Worm (Caenorhabditis elegans) whole organism, L1 larva: Measurements from ENCODE around the gene T07A5.1.
"Not testable (repeated sequence)": the region's sequence is repeated elsewhere in the genome, so short reads cannot be mapped to it uniquely, and the experiment has no call there.

Experiments used
- C04F5.9 ChIP-seq: sonication (generic microtip); optimal IDR thresholded peaks from 2 replicates; lab custom pipeline; 2016; ENCODE audit warnings: missing genetic modification characterization, missing compliant biosample characterization
- C34B4.2 ChIP-seq: sonication (generic microtip); optimal IDR thresholded peaks from 2 replicates; lab custom pipeline; 2017; ENCODE audit warnings: mild to moderate bottlenecking, missing genetic modification characterization, missing compliant biosample characterization
- F16B12.6 ChIP-seq: fragments of 150-350 bp; optimal IDR thresholded peaks from 2 replicates; lab custom pipeline; 2014; ENCODE audit warnings: missing biosample characterization, missing genetic modification characterization
- Y116A8C.19 ChIP-seq: sonication (generic microtip); optimal IDR thresholded peaks from 2 replicates; lab custom pipeline; 2016; ENCODE audit warnings: missing compliant biosample characterization, missing genetic modification characterization, borderline replicate concordance
- aha-1 ChIP-seq: fragments of 150-350 bp; optimal IDR thresholded peaks from 2 replicates; lab custom pipeline; 2014; ENCODE audit warnings: missing biosample characterization, missing genetic modification characterization
- alr-1 ChIP-seq: fragments of 200-800 bp; sonication (Bioruptor generic); optimal IDR thresholded peaks from 2 replicates; lab custom pipeline; 2018; ENCODE audit warnings: borderline replicate concordance, mild to moderate bottlenecking, missing genetic modification characterization, missing compliant biosample characterization
- aly-2 ChIP-seq: fragments of 150-350 bp; optimal IDR thresholded peaks from 2 replicates; lab custom pipeline; 2014; ENCODE audit warnings: missing biosample characterization, missing genetic modification characterization
- blmp-1 ChIP-seq: fragments of 150-350 bp; optimal IDR thresholded peaks from 2 replicates; lab custom pipeline; 2014; ENCODE audit warnings: missing biosample characterization, missing genetic modification characterization
- ceh-63 ChIP-seq: fragments of 200-800 bp; sonication (Bioruptor generic); optimal IDR thresholded peaks from 2 replicates; lab custom pipeline; 2018; ENCODE audit warnings: mild to moderate bottlenecking, missing genetic modification characterization, missing compliant biosample characterization
- ceh-82 ChIP-seq, 3 experiments: fragments of 150-350 bp in 1 of 3; sonication (generic microtip) in 2 of 3; optimal IDR thresholded peaks; 2 replicates each; lab custom pipeline; 2014 to 2017; ENCODE audit warnings: missing biosample characterization in 3 of 3, missing genetic modification characterization in 3 of 3
- dpl-1 ChIP-seq, 3 experiments: fragments of 150-350 bp in 2 of 3; sonication (generic microtip) in 1 of 3; optimal IDR thresholded peaks; 2 replicates each; lab custom pipeline; 2014 to 2017; ENCODE audit warnings: missing biosample characterization in 3 of 3, missing genetic modification characterization in 3 of 3, missing genetic modification reagents in 3 of 3
- dsc-1 ChIP-seq: sonication (generic microtip); optimal IDR thresholded peaks from 2 replicates; lab custom pipeline; 2016; ENCODE audit warnings: mild to moderate bottlenecking, missing genetic modification characterization, missing compliant biosample characterization
- efl-1 ChIP-seq, 4 experiments: fragments of 150-350 bp; optimal IDR thresholded peaks in 3 of 4; peaks in 1 of 4; 1 replicate in 1 of 4; 2 replicates in 3 of 4; lab custom pipeline; 2014; ENCODE audit warnings: missing biosample characterization in 2 of 4, missing genetic modification characterization in 2 of 4, missing genetic modification reagents in 2 of 4
- egl-13 ChIP-seq: sonication (generic microtip); optimal IDR thresholded peaks from 2 replicates; lab custom pipeline; 2016; ENCODE audit warnings: missing genotype, missing genetic modification reagents, missing genetic modification characterization, missing compliant biosample characterization
- elt-3 ChIP-seq, 6 experiments: fragments of 150-350 bp in 1 of 6; sonication (generic microtip); optimal IDR thresholded peaks; 2 replicates each; lab custom pipeline; 2017 to 2018; ENCODE audit warnings: missing biosample characterization in 6 of 6, missing genetic modification characterization in 6 of 6, inconsistent platforms in 1 of 6
- fkh-8 ChIP-seq: sonication (generic microtip); optimal IDR thresholded peaks from 2 replicates; lab custom pipeline; 2016; ENCODE audit warnings: mild to moderate bottlenecking, missing genetic modification characterization, missing compliant biosample characterization
- fos-1 ChIP-seq: fragments of 150-350 bp; optimal IDR thresholded peaks from 2 replicates; lab custom pipeline; 2014; ENCODE audit warnings: missing biosample characterization, missing genetic modification characterization
- hlh-17 ChIP-seq: fragments of 200-800 bp; sonication (Bioruptor generic); optimal IDR thresholded peaks from 2 replicates; lab custom pipeline; 2018; ENCODE audit warnings: missing genetic modification characterization, mild to moderate bottlenecking, missing compliant biosample characterization, moderate library complexity, borderline replicate concordance
- isw-1 ChIP-seq: fragments of 200-800 bp; sonication (Bioruptor generic); IDR thresholded peaks from 2 replicates; pipeline ENCODE4 v1.3.6; 2022; ENCODE audit warnings: missing genetic modification characterization, missing compliant biosample characterization
- jun-1 ChIP-seq: fragments of 150-350 bp; optimal IDR thresholded peaks from 2 replicates; lab custom pipeline; 2014; ENCODE audit warnings: missing biosample characterization, missing genetic modification reagents, missing genetic modification characterization
- lin-13 ChIP-seq: fragments of 150-350 bp; optimal IDR thresholded peaks from 2 replicates; lab custom pipeline; 2014; ENCODE audit warnings: missing biosample characterization, missing genetic modification reagents, missing genetic modification characterization
- lin-14 ChIP-seq: fragments of 200-800 bp; sonication (Bioruptor generic); optimal IDR thresholded peaks from 2 replicates; lab custom pipeline; 2018; ENCODE audit warnings: mild to moderate bottlenecking, missing genetic modification characterization, moderate library complexity, missing compliant biosample characterization
- lin-35 ChIP-seq, 2 experiments: fragments of 150-350 bp; optimal IDR thresholded peaks; 2 replicates each; lab custom pipeline; 2014; ENCODE audit warnings: missing biosample characterization in 2 of 2, missing genetic modification characterization in 2 of 2, missing genetic modification reagents in 2 of 2
- lin-39 ChIP-seq: fragments of 150-350 bp; optimal IDR thresholded peaks from 2 replicates; lab custom pipeline; 2014; ENCODE audit warnings: missing biosample characterization, missing genetic modification reagents, missing genetic modification characterization
- lir-3 ChIP-seq: sonication (generic microtip); optimal IDR thresholded peaks from 2 replicates; lab custom pipeline; 2016; ENCODE audit warnings: mild to moderate bottlenecking, missing genetic modification characterization, moderate library complexity, missing compliant biosample characterization; ENCODE audit not compliant: poor library complexity
- lsy-2 ChIP-seq, 2 experiments: fragments of 150-350 bp; optimal IDR thresholded peaks; 2 replicates each; lab custom pipeline; 2014; ENCODE audit warnings: missing biosample characterization in 2 of 2, missing genetic modification characterization in 2 of 2
- mab-9 ChIP-seq: fragments of 200-800 bp; sonication (Bioruptor generic); IDR thresholded peaks from 2 replicates; pipeline ENCODE4 v1.3.6; 2022; ENCODE audit warnings: missing genetic modification reagents, missing genetic modification characterization, missing compliant biosample characterization
- mdl-1 ChIP-seq, 2 experiments: fragments of 150-350 bp; optimal IDR thresholded peaks; 2 replicates each; lab custom pipeline; 2014 to 2017; ENCODE audit warnings: missing biosample characterization in 2 of 2, missing genetic modification characterization in 2 of 2, inconsistent platforms in 1 of 2
- mep-1 ChIP-seq: fragments of 150-350 bp; optimal IDR thresholded peaks from 2 replicates; lab custom pipeline; 2014; ENCODE audit warnings: missing biosample characterization, missing genetic modification characterization
- nhr-11 ChIP-seq: fragments of 150-350 bp; optimal IDR thresholded peaks from 2 replicates; lab custom pipeline; 2014; ENCODE audit warnings: missing biosample characterization, missing genetic modification characterization
- nhr-19 ChIP-seq: fragments of 200-800 bp; sonication (Bioruptor generic); conservative IDR thresholded peaks from 2 replicates; pipeline ENCODE4 v1.3.6; 2022; ENCODE audit warnings: missing genetic modification characterization, missing compliant biosample characterization
- nhr-28 ChIP-seq: fragments of 150-350 bp; optimal IDR thresholded peaks from 2 replicates; lab custom pipeline; 2014; ENCODE audit warnings: missing biosample characterization, missing genetic modification characterization
- nhr-47 ChIP-seq: sonication (generic microtip); optimal IDR thresholded peaks from 2 replicates; lab custom pipeline; 2016; ENCODE audit warnings: mild to moderate bottlenecking, missing genetic modification characterization, moderate library complexity, missing compliant biosample characterization
- nhr-71 ChIP-seq: sonication (generic microtip); optimal IDR thresholded peaks from 2 replicates; lab custom pipeline; 2016; ENCODE audit warnings: mild to moderate bottlenecking, missing genetic modification characterization, moderate library complexity, missing compliant biosample characterization
- nhr-84 ChIP-seq: sonication (generic microtip); optimal IDR thresholded peaks from 2 replicates; lab custom pipeline; 2017; ENCODE audit warnings: missing biosample characterization, missing genetic modification characterization
- nhr-85 ChIP-seq: sonication (generic microtip); peaks from one replicate; lab custom pipeline; 2016; ENCODE audit warnings: missing genetic modification characterization, inconsistent platforms, missing compliant biosample characterization
- nhr-90 ChIP-seq: sonication (generic microtip); optimal IDR thresholded peaks from 2 replicates; lab custom pipeline; 2016; ENCODE audit warnings: mild to moderate bottlenecking, missing genetic modification characterization, missing compliant biosample characterization; ENCODE audit not compliant: poor library complexity
- pag-3 ChIP-seq: sonication (generic microtip); optimal IDR thresholded peaks from 2 replicates; lab custom pipeline; 2017; ENCODE audit warnings: missing genetic modification characterization, mild to moderate bottlenecking, missing compliant biosample characterization, antibody characterized with exemption, borderline replicate concordance; ENCODE audit not compliant: insufficient read depth
- rnt-1 ChIP-seq: sonication (generic microtip); optimal IDR thresholded peaks from 2 replicates; lab custom pipeline; 2016; ENCODE audit warnings: mild to moderate bottlenecking, missing genetic modification characterization, moderate library complexity, missing compliant biosample characterization
- snu-23 ChIP-seq: sonication (generic microtip); optimal IDR thresholded peaks from 2 replicates; lab custom pipeline; 2016; ENCODE audit warnings: missing genetic modification characterization, missing compliant biosample characterization
- sup-37 ChIP-seq: fragments of 200-800 bp; sonication (Bioruptor generic); optimal IDR thresholded peaks from 2 replicates; lab custom pipeline; 2018; ENCODE audit warnings: mild to moderate bottlenecking, missing genetic modification characterization, missing compliant biosample characterization
- tbx-2 ChIP-seq: sonication (generic microtip); optimal IDR thresholded peaks from 2 replicates; lab custom pipeline; 2016; ENCODE audit warnings: missing genetic modification characterization, missing compliant biosample characterization
- tlp-1 ChIP-seq: fragments of 150-350 bp; optimal IDR thresholded peaks from 2 replicates; lab custom pipeline; 2014; ENCODE audit warnings: missing biosample characterization, missing genetic modification characterization
- unc-30 ChIP-seq: sonication (generic microtip); optimal IDR thresholded peaks from 2 replicates; lab custom pipeline; 2017; ENCODE audit warnings: missing biosample characterization, missing genetic modification characterization
- unc-62 ChIP-seq: fragments of 150-350 bp; optimal IDR thresholded peaks from 2 replicates; lab custom pipeline; 2014; ENCODE audit warnings: missing biosample characterization, missing genetic modification reagents, missing genetic modification characterization
- unc-86 ChIP-seq: sonication (generic microtip); optimal IDR thresholded peaks from 2 replicates; lab custom pipeline; 2016; ENCODE audit warnings: missing genetic modification characterization, missing compliant biosample characterization
- vab-15 ChIP-seq: sonication (generic microtip); optimal IDR thresholded peaks from 2 replicates; lab custom pipeline; 2017; ENCODE audit warnings: missing genotype, mild to moderate bottlenecking, missing genetic modification characterization, missing compliant biosample characterization
- xbp-1 ChIP-seq: sonication (generic microtip); optimal IDR thresholded peaks from 2 replicates; lab custom pipeline; 2016; ENCODE audit warnings: missing genetic modification characterization, missing compliant biosample characterization
- ztf-4 ChIP-seq: fragments of 150-350 bp; optimal IDR thresholded peaks from 2 replicates; lab custom pipeline; 2014; ENCODE audit warnings: missing biosample characterization, missing genetic modification characterization

Gene T07A5.1

DNA sequence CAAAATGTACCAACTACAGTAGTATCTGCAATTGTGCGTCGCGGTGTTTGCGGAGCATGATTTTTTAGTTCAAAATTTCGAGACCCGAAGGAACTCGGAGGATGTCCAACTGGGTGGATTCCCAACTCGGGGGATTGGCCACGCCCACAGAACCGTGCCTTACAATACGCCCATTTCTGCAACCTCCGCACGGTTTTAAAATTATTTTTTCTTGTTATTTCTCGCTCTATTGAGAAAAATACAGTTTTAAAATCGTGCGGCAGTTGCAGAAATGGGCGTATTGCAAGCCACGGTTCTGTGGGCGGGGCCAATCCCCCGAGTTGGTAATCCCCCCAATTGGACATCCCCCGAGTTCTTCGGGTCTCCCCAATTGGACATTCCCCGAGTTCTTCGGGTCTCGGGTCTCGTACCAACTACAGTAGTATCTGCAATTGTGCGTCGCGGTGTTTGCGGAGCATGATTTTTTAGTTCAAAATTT lies 14.3 kb upstream of the T07A5.1 start:
- TF ChIP-seq efl-1 (optimal IDR thresholded peaks at IDR 0.05; lab: Kevin White, UChicago), result peak in 1 of 2 experiments; percentile 6
- TF ChIP-seq efl-1 (GFP tag; optimal IDR thresholded peaks at IDR 0.05 in 1 of 2; lab: Kevin White, UChicago), result not testable (repeated sequence)

DNA sequence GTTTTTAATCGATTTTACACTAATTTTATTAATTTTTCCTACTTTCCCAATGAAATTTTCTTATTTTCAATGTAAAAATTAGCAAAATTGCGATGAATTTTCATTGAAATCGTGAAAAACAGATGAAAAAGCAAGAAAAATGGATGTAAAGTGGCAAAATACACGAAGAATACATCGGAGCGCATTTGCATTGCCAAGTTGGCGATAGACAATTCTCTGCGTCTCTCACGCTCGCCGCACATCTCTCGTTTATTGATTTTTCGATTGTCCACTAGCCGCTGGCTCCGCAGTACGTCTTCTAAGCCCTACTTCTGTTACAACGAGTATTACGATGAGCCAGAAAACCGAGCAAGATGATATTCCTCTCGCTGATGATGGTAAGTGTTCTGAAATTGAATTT lies 12.8 kb upstream of the T07A5.1 start, which contains the start of gene unc-69:
unc-69 (plus strand) TSS at position 185 of the 400 bp plus-strand sequence.
- TF ChIP-seq jun-1 (tag; lab: Kevin White, UChicago), result peak; percentile 39
- no peak for TF ChIP-seq lir-3 (tag; lab: Kevin White, UChicago)
- TF ChIP-seq sup-37 (GFP tag; lab: Kevin White, UChicago), result no peak
- TF ChIP-seq Y116A8C.19 (tag; lab: Kevin White, UChicago), result no peak
- TF ChIP-seq tlp-1 (tag; lab: Kevin White, UChicago), result no peak
- TF ChIP-seq nhr-85 (tag; lab: Kevin White, UChicago), result peak; percentile 78
- TF ChIP-seq ceh-82 (tag; optimal IDR thresholded peaks at IDR 0.05; lab: Kevin White, UChicago), result peak; percentile 11 to 79 (median 43)
- no peak for TF ChIP-seq hlh-17 (GFP tag; lab: Kevin White, UChicago)
- peak; percentile 52 for TF ChIP-seq F16B12.6 (tag; lab: Kevin White, UChicago)
- no peak for TF ChIP-seq mab-9 (GFP tag; lab: Robert Waterston, UW)
- TF ChIP-seq vab-15 (tag; lab: Kevin White, UChicago), result no peak
- no peak for TF ChIP-seq aha-1 (tag; lab: Kevin White, UChicago)
- TF ChIP-seq dpl-1 (GFP tag; optimal IDR thresholded peaks at IDR 0.05; lab: Kevin White, UChicago), result peak; percentile 47 to 68 (median 64)
- TF ChIP-seq unc-86, result peak; percentile 61
- TF ChIP-seq lin-13 (GFP tag; lab: Kevin White, UChicago), result no peak
- peak; percentile 72 for TF ChIP-seq lin-14
- TF ChIP-seq nhr-28 (tag; lab: Kevin White, UChicago), result no peak
- peak in 1 of 6 experiments; percentile 11 for TF ChIP-seq elt-3 (tag; optimal IDR thresholded peaks at IDR 0.05; lab: Kevin White, UChicago)
- TF ChIP-seq pag-3 (tag; lab: Kevin White, UChicago), result no peak
- TF ChIP-seq aly-2, result no peak
- TF ChIP-seq dsc-1 (tag; lab: Kevin White, UChicago), result peak; percentile 48
- TF ChIP-seq rnt-1 (tag; lab: Kevin White, UChicago), result peak; percentile 59
- TF ChIP-seq unc-62 (GFP tag; lab: Kevin White, UChicago), result no peak
- TF ChIP-seq alr-1, result no peak
- TF ChIP-seq mdl-1 (tag; optimal IDR thresholded peaks at IDR 0.05; lab: Kevin White, UChicago), result no peak
- TF ChIP-seq ztf-4 (tag; lab: Kevin White, UChicago), result no peak
- peak; percentile 66 to 79 for TF ChIP-seq lsy-2 (tag; optimal IDR thresholded peaks at IDR 0.05; lab: Kevin White, UChicago)
- no peak for TF ChIP-seq fos-1 (tag; lab: Kevin White, UChicago)
- TF ChIP-seq blmp-1 (tag; lab: Kevin White, UChicago), result no peak
- TF ChIP-seq nhr-90 (tag; lab: Kevin White, UChicago), result no peak
- no peak for TF ChIP-seq ceh-63 (GFP tag; lab: Kevin White, UChicago)
- TF ChIP-seq mep-1 (tag; lab: Kevin White, UChicago), result peak; percentile 69
- TF ChIP-seq nhr-19 (GFP tag; lab: Robert Waterston, UW), result peak; percentile 48
- TF ChIP-seq isw-1, result peak; percentile 43
- peak; percentile 70 for TF ChIP-seq nhr-71 (tag; lab: Kevin White, UChicago)
- peak; percentile 74 to 78 for TF ChIP-seq lin-35 (GFP tag; optimal IDR thresholded peaks at IDR 0.05; lab: Kevin White, UChicago)
- TF ChIP-seq efl-1 (optimal IDR thresholded peaks at IDR 0.05; lab: Kevin White, UChicago), result peak; percentile 77 to 78
- peak; percentile 67 to 96 for TF ChIP-seq efl-1 (GFP tag; optimal IDR thresholded peaks at IDR 0.05 in 1 of 2; lab: Kevin White, UChicago)
- TF ChIP-seq nhr-84 (tag; lab: Kevin White, UChicago), result no peak
- peak; percentile 73 for TF ChIP-seq snu-23
- TF ChIP-seq nhr-11, result no peak
- peak; percentile 12 for TF ChIP-seq fkh-8 (tag; lab: Kevin White, UChicago)
- peak; percentile 85 for TF ChIP-seq xbp-1 (tag; lab: Kevin White, UChicago)
- no peak for TF ChIP-seq C04F5.9
- peak; percentile 69 for TF ChIP-seq nhr-47 (tag; lab: Kevin White, UChicago)
- TF ChIP-seq unc-30, result no peak
- TF ChIP-seq C34B4.2 (tag; lab: Kevin White, UChicago), result no peak
- TF ChIP-seq lin-39 (tag; lab: Kevin White, UChicago), result peak; percentile 0
- TF ChIP-seq egl-13 (tag; lab: Kevin White, UChicago), result peak; percentile 33
- peak; percentile 65 for TF ChIP-seq tbx-2
